Fruit fly (Drosophila melanogaster): ENCODE data around the gene CG16904.

DNA sequence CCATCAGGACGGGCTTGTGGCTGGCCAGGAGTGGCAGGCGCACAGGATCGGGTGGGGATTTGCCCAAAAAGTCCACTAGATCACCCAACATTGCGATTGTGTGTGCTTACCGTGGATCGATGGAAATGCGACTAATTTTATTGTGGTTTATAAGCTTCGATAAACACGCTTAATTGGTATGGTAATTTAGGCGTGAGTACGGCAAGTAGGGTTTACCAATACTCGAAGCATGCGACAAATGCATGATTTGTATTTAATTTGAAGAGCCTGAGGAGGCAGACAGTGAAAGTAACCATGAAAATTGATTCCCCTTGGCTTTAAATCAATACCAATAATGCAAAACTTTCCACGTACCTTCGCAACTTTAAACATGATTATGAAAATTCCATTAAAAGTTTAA lies 3.0 kb upstream of the CG16904 start, which contains the start of gene CG9458:
- TF ChIP-seq CTCF (optimal IDR thresholded peaks at IDR 0.05), result no peak
- no peak for TF ChIP-seq CG8478 (optimal IDR thresholded peaks at IDR 0.05)
